Fruit fly (Drosophila melanogaster) whole organism, embryonic: Measurements from ENCODE around the gene TTLL4A.

ENCODE experiments used
- CG10267 ChIP-seq: fragments of 200-800 bp; sonication (Bioruptor generic); optimal IDR thresholded peaks from 2 replicates; lab custom pipeline; 2018; ENCODE audit warnings: missing biosample characterization, mild to moderate bottlenecking, missing genetic modification characterization, moderate library complexity
- CG11456 ChIP-seq: fragments of 200-800 bp; sonication (Bioruptor generic); IDR thresholded peaks from 3 replicates; pipeline ENCODE4 v1.3.6; 2022; ENCODE audit warnings: missing biosample characterization, missing genetic modification characterization
- CG12236 ChIP-seq: fragments of 200-800 bp; sonication (Bioruptor generic); optimal IDR thresholded peaks from 2 replicates; lab custom pipeline; 2016; ENCODE audit warnings: missing biosample characterization, missing genetic modification characterization
- CG12744 ChIP-seq: fragments of 200-800 bp; sonication (Bioruptor generic); optimal IDR thresholded peaks from 2 replicates; lab custom pipeline; 2016; ENCODE audit warnings: missing biosample characterization, missing genetic modification characterization
- CG13123 ChIP-seq: fragments of 200-800 bp; sonication (Bioruptor generic); optimal IDR thresholded peaks from 2 replicates; lab custom pipeline; 2016; ENCODE audit warnings: missing biosample characterization, missing genetic modification characterization
- CG13287 ChIP-seq: fragments of 200-800 bp; sonication (Bioruptor generic); IDR thresholded peaks from 2 replicates; pipeline ENCODE4 v1.3.6; 2022; ENCODE audit warnings: missing biosample characterization, missing genetic modification characterization; ENCODE audit not compliant: partially characterized antibody
- CG14667 ChIP-seq: fragments of 200-800 bp; sonication (Bioruptor generic); IDR thresholded peaks from 2 replicates; pipeline ENCODE4 v1.3.6; 2022; ENCODE audit warnings: missing biosample characterization, missing genetic modification characterization
- CG14710 ChIP-seq: fragments of 200-800 bp; sonication (Bioruptor generic); optimal IDR thresholded peaks from 3 replicates; lab custom pipeline; 2019; ENCODE audit warnings: missing biosample characterization, mild to moderate bottlenecking, missing genetic modification characterization, moderate library complexity
- CG1603 ChIP-seq: fragments of 200-800 bp; sonication (Bioruptor generic); optimal IDR thresholded peaks from 2 replicates; lab custom pipeline; 2019; ENCODE audit warnings: missing biosample characterization, mild to moderate bottlenecking, missing genetic modification characterization, moderate library complexity
- CG18476 ChIP-seq: fragments of 200-800 bp; sonication (Bioruptor generic); optimal IDR thresholded peaks from 2 replicates; lab custom pipeline; 2016; ENCODE audit warnings: missing biosample characterization, mild to moderate bottlenecking, missing genetic modification characterization
- CG30403 ChIP-seq: fragments of 200-800 bp; sonication (Bioruptor generic); optimal IDR thresholded peaks from 3 replicates; lab custom pipeline; 2016; ENCODE audit warnings: missing biosample characterization, missing genetic modification characterization
- CG3065 ChIP-seq: fragments of 200-800 bp; sonication (Bioruptor generic); optimal IDR thresholded peaks from 2 replicates; lab custom pipeline; 2016; ENCODE audit warnings: missing biosample characterization, missing genetic modification characterization
- CG33557 ChIP-seq: fragments of 200-800 bp; sonication (Bioruptor generic); optimal IDR thresholded peaks from 2 replicates; lab custom pipeline; 2019; ENCODE audit warnings: missing biosample characterization, mild to moderate bottlenecking, missing genetic modification characterization, moderate library complexity
- CG3726 ChIP-seq: fragments of 200-800 bp; sonication (Bioruptor generic); IDR thresholded peaks from 3 replicates; pipeline ENCODE4, ENCODE4 v1.3.6; 2022; ENCODE audit warnings: missing biosample characterization, missing genetic modification characterization
- CG4328 ChIP-seq: fragments of 200-800 bp; sonication (Bioruptor generic); optimal IDR thresholded peaks from 3 replicates; lab custom pipeline; 2017; ENCODE audit warnings: missing biosample characterization, missing genetic modification reagents, missing genetic modification characterization
- CG6813 ChIP-seq: fragments of 200-800 bp; sonication (Bioruptor generic); optimal IDR thresholded peaks from 2 replicates; lab custom pipeline; 2017; ENCODE audit warnings: missing biosample characterization, missing genetic modification characterization, mild to moderate bottlenecking, moderate library complexity, missing genetic modification reagents
- CG6854 ChIP-seq: fragments of 200-800 bp; sonication (Bioruptor generic); optimal IDR thresholded peaks from 3 replicates; lab custom pipeline; 2017; ENCODE audit warnings: missing biosample characterization, mild to moderate bottlenecking, missing genetic modification characterization
- CG7556 ChIP-seq: fragments of 200-800 bp; sonication (Bioruptor generic); optimal IDR thresholded peaks from 2 replicates; lab custom pipeline; 2017; ENCODE audit warnings: missing biosample characterization, mild to moderate bottlenecking, missing genetic modification characterization
- CG8290 ChIP-seq, 3 experiments: fragments of 200-800 bp; sonication (Bioruptor generic); optimal IDR thresholded peaks; 2 replicates each; lab custom pipeline; 2016 to 2019; ENCODE audit warnings: missing biosample characterization in 3 of 3, missing genetic modification characterization in 3 of 3, mild to moderate bottlenecking in 2 of 3, moderate library complexity in 1 of 3
- CG8765 ChIP-seq: fragments of 200-800 bp; sonication (Bioruptor generic); IDR thresholded peaks from 2 replicates; pipeline ENCODE4 v1.3.6; 2022; ENCODE audit warnings: missing biosample characterization, missing genetic modification characterization
- CTCF ChIP-seq: fragments of 200-800 bp; sonication (Bioruptor generic); optimal IDR thresholded peaks from 2 replicates; lab custom pipeline; 2017; ENCODE audit warnings: missing biosample characterization, mild to moderate bottlenecking, missing genetic modification characterization, moderate library complexity
- Dref ChIP-seq: fragments of 200-800 bp; sonication (Bioruptor generic); IDR thresholded peaks from 2 replicates; pipeline ENCODE4 v1.3.6; 2022; ENCODE audit warnings: missing biosample characterization, missing genetic modification characterization
- E2f1 ChIP-seq: fragments of 200-800 bp; sonication (Bioruptor generic); IDR thresholded peaks from 2 replicates; pipeline ENCODE4 v1.3.6; 2022; ENCODE audit warnings: missing biosample characterization, missing genetic modification characterization
- Eip74EF ChIP-seq, 2 experiments: fragments of 200-800 bp in 1 of 2; fragments of >200 bp in 1 of 2; sonication (Bioruptor generic) in 1 of 2; optimal IDR thresholded peaks; 2 replicates each; lab custom pipeline; 2017 to 2019; ENCODE audit warnings: missing biosample characterization in 2 of 2, missing genetic modification characterization in 2 of 2, mild to moderate bottlenecking in 1 of 2, moderate library complexity in 1 of 2
- Ets65A ChIP-seq: fragments of 200-800 bp; sonication (Bioruptor generic); peaks from one replicate; lab custom pipeline; 2016; ENCODE audit warnings: missing biosample characterization, missing genetic modification characterization
- Fer3 ChIP-seq: fragments of 200-800 bp; sonication (Bioruptor generic); optimal IDR thresholded peaks from 2 replicates; lab custom pipeline; 2018; ENCODE audit warnings: missing biosample characterization, mild to moderate bottlenecking, missing genetic modification characterization, moderate library complexity
- HHEX ChIP-seq: fragments of 200-800 bp; sonication (Bioruptor generic); optimal IDR thresholded peaks from 3 replicates; lab custom pipeline; 2017; ENCODE audit warnings: missing biosample characterization, mild to moderate bottlenecking, missing genetic modification characterization, missing genetic modification reagents
- HLH54F ChIP-seq: fragments of 200-800 bp; sonication (Bioruptor generic); optimal IDR thresholded peaks from 3 replicates; lab custom pipeline; 2016; ENCODE audit warnings: missing biosample characterization, missing genetic modification characterization
- NK7.1 ChIP-seq: fragments of 200-800 bp; sonication (Bioruptor generic); optimal IDR thresholded peaks from 3 replicates; lab custom pipeline; 2016; ENCODE audit warnings: missing biosample characterization, missing genetic modification characterization
- Poxn ChIP-seq: fragments of 200-800 bp; sonication (Bioruptor generic); IDR thresholded peaks from 2 replicates; pipeline ENCODE4 v1.3.6; 2022; ENCODE audit warnings: missing biosample characterization, missing genetic modification characterization
- Ptx1 ChIP-seq: fragments of 200-800 bp; sonication (Bioruptor generic); IDR thresholded peaks from 2 replicates; pipeline ENCODE4 v1.3.6; 2022; ENCODE audit warnings: missing biosample characterization, missing genetic modification characterization
- Trl ChIP-seq, 3 experiments: fragments of >200 bp in 2 of 3; fragments of 200-800 bp in 1 of 3; sonication (Bioruptor generic) in 1 of 3; optimal IDR thresholded peaks; 2 replicates in 1 of 3; 3 replicates in 2 of 3; lab custom pipeline; 2016 to 2017; ENCODE audit warnings: missing biosample characterization in 1 of 3, missing genetic modification characterization in 1 of 3
- abd-A ChIP-seq: fragments of 200-800 bp; sonication (Bioruptor generic); optimal IDR thresholded peaks from 3 replicates; lab custom pipeline; 2019; ENCODE audit warnings: missing biosample characterization, mild to moderate bottlenecking, missing genetic modification characterization, moderate library complexity
- ato ChIP-seq: fragments of 200-800 bp; sonication (Bioruptor generic); IDR thresholded peaks from 2 replicates; pipeline ENCODE4 v1.3.6; 2022; ENCODE audit warnings: missing biosample characterization, missing genetic modification characterization; ENCODE audit not compliant: partially characterized antibody
- az2 ChIP-seq: fragments of 200-800 bp; sonication (Bioruptor generic); optimal IDR thresholded peaks from 3 replicates; lab custom pipeline; 2016; ENCODE audit warnings: missing biosample characterization, missing genetic modification characterization
- bab2 ChIP-seq: fragments of 200-800 bp; sonication (Bioruptor generic); optimal IDR thresholded peaks from 2 replicates; lab custom pipeline; 2016; ENCODE audit warnings: missing biosample characterization, missing genetic modification characterization
- chm ChIP-seq: fragments of 200-800 bp; sonication (Bioruptor generic); IDR thresholded peaks from 2 replicates; pipeline ENCODE4 v1.3.6; 2022; ENCODE audit warnings: missing biosample characterization, missing genetic modification characterization
- eyg ChIP-seq: fragments of 200-800 bp; sonication (Bioruptor generic); optimal IDR thresholded peaks from 3 replicates; lab custom pipeline; 2016; ENCODE audit warnings: missing biosample characterization, missing genetic modification characterization
- h ChIP-seq: fragments of >200 bp; optimal IDR thresholded peaks from 2 replicates; lab custom pipeline; 2017
- ham ChIP-seq: fragments of 200-800 bp; sonication (Bioruptor generic); IDR thresholded peaks from 2 replicates; pipeline ENCODE4 v1.3.6; 2022; ENCODE audit warnings: missing biosample characterization, missing genetic modification characterization
- hth ChIP-seq: fragments of >200 bp; optimal IDR thresholded peaks from 2 replicates; lab custom pipeline; 2017; ENCODE audit warnings: inconsistent platforms
- jigr1 ChIP-seq: fragments of 200-800 bp; sonication (Bioruptor generic); IDR thresholded peaks from 3 replicates; pipeline ENCODE4 v1.3.6; 2022; ENCODE audit warnings: missing biosample characterization, missing genetic modification characterization
- p53 ChIP-seq: fragments of 200-800 bp; sonication (Bioruptor generic); optimal IDR thresholded peaks from 2 replicates; lab custom pipeline; 2016; ENCODE audit warnings: missing biosample characterization, missing genetic modification characterization
- pan ChIP-seq, 4 experiments: fragments of >200 bp in 3 of 4; fragments of 200-800 bp in 1 of 4; sonication (Bioruptor generic) in 1 of 4; optimal IDR thresholded peaks in 3 of 4; IDR thresholded peaks in 1 of 4; 2 replicates each; pipeline versions ENCODE4 v1.3.6 to Lab custom; 2017 to 2022; ENCODE audit warnings: missing biosample characterization in 2 of 4, missing genetic modification characterization in 2 of 4, mixed read lengths in 1 of 4
- pnt ChIP-seq: fragments of 200-800 bp; sonication (Bioruptor generic); optimal IDR thresholded peaks from 3 replicates; lab custom pipeline; 2016; ENCODE audit warnings: missing biosample characterization, missing genetic modification characterization
- ro ChIP-seq: fragments of 200-800 bp; sonication (Bioruptor generic); IDR thresholded peaks from 2 replicates; pipeline ENCODE4 v1.3.6; 2022; ENCODE audit warnings: missing biosample characterization, missing genetic modification characterization
- sens-2 ChIP-seq: fragments of 200-800 bp; sonication (Bioruptor generic); IDR thresholded peaks from 2 replicates; pipeline ENCODE4 v1.3.6; 2022; ENCODE audit warnings: missing biosample characterization, missing genetic modification characterization
- shn ChIP-seq: fragments of 200-800 bp; sonication (Bioruptor generic); optimal IDR thresholded peaks from 3 replicates; lab custom pipeline; 2016; ENCODE audit warnings: missing biosample characterization, missing genetic modification characterization
- so ChIP-seq: fragments of 200-800 bp; sonication (Bioruptor generic); IDR thresholded peaks from 3 replicates; pipeline ENCODE4 v1.3.6; 2022; ENCODE audit warnings: missing biosample characterization, missing genetic modification characterization
- tx ChIP-seq: fragments of 200-800 bp; sonication (Bioruptor generic); optimal IDR thresholded peaks from 2 replicates; lab custom pipeline; 2016; ENCODE audit warnings: missing biosample characterization, missing genetic modification characterization
- unc-4 ChIP-seq: fragments of 200-800 bp; sonication (Bioruptor generic); IDR thresholded peaks from 2 replicates; pipeline ENCODE4 v1.3.6; 2022; ENCODE audit warnings: missing biosample characterization, missing genetic modification characterization; ENCODE audit not compliant: partially characterized antibody

TTLL4A gene

DNA sequence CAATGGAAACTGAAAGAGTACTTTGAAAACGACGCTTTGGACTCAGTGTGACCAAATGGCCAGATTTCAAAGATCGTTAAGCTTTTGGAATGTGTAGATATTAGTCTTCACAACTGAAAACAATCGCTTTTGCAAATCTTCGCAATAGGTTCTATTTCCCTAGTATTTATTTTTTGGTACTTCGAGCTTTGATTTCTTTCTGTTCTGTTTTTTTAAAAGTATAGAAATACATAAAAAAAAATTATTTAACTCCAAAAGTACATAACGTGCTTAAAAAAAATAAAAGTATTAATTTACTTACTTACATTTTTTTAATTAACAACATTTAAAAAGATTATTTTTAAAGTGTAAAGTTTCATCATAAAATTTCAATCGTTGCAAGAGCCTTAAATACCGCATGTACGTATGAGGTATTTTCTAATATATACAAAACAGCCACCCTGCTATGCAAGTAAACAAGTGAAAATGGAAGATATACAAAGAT is 1.8 kb upstream of the TTLL4A start, which contains the start of the genes piwi and CG12253 (continued):
- TF ChIP-seq CG6854 (GFP tag; lab: Kevin White, UChicago) (no peak), pan (optimal IDR thresholded peaks at IDR 0.05; lab: Kevin White, UChicago) (no peak), pan (GFP tag; optimal IDR thresholded peaks at IDR 0.05 in 1 of 2, IDR thresholded peaks at IDR 0.05 in 1 of 2) (no peak), CG6813 (GFP tag; lab: Kevin White, UChicago) (no peak), ro (peak; percentile 64; the same call in 1 of the 2 replicates), CG4328 (GFP tag; lab: Kevin White, UChicago) (no peak), HHEX (GFP tag; lab: Kevin White, UChicago) (no peak), bab2 (GFP tag; lab: Kevin White, UChicago) (peak; percentile 50), sens-2 (no peak), unc-4 (GFP tag; lab: Robert Waterston, UW) (no peak), Ets65A (GFP tag; lab: Kevin White, UChicago) (peak; percentile 24), ato (GFP tag; lab: Robert Waterston, UW) (no peak), CG12236 (GFP tag; lab: Kevin White, UChicago) (no peak), shn (GFP tag; lab: Kevin White, UChicago) (peak; percentile 35), CG7556 (no peak), eyg (GFP tag; lab: Kevin White, UChicago) (no peak), Dref (no peak), CG14710 (peak; percentile 59), CG13123 (peak; percentile 53), ham (GFP tag; lab: Robert Waterston, UW) (no peak), CG10267 (tag; lab: Kevin White, UChicago) (peak; percentile 71), tx (GFP tag; lab: Kevin White, UChicago) (no peak), abd-A (tag; lab: Kevin White, UChicago) (no peak), chm (GFP tag; lab: Robert Waterston, UW) (0 out of 2 replicates have a peak, but pooled peaks have one; percentile 34), CG18476 (peak; percentile 24), Ptx1 (GFP tag; lab: Robert Waterston, UW) (peak; percentile 92), Eip74EF (GFP tag; optimal IDR thresholded peaks at IDR 0.05; lab: Kevin White, UChicago) (no peak), az2 (GFP tag; lab: Kevin White, UChicago) (peak; percentile 74), CG30403 (GFP tag; lab: Kevin White, UChicago) (peak; percentile 93), NK7.1 (GFP tag; lab: Kevin White, UChicago) (no peak), CG14667 (GFP tag; lab: Robert Waterston, UW) (no peak), Trl (optimal IDR thresholded peaks at IDR 0.05; lab: Kevin White, UChicago) (no peak), Trl (GFP tag; optimal IDR thresholded peaks at IDR 0.05; lab: Kevin White, UChicago) (peak; percentile 20), pnt (GFP tag; lab: Kevin White, UChicago) (no peak), p53 (GFP tag; lab: Kevin White, UChicago) (no peak), HLH54F (peak; percentile 49), CTCF (no peak), jigr1 (GFP tag; lab: Robert Waterston, UW) (no peak), CG13287 (GFP tag; lab: Robert Waterston, UW) (no peak), CG33557 (GFP tag; lab: Kevin White, UChicago) (no peak), E2f1 (GFP tag; lab: Robert Waterston, UW) (peak; percentile 29; the same call in 1 of the 2 replicates), Poxn (GFP tag; lab: Robert Waterston, UW) (peak; percentile 41; the same call in 1 of the 2 replicates), hth (no peak), CG3065 (GFP tag; lab: Kevin White, UChicago) (peak; percentile 53), CG3726 (no peak), Fer3 (tag; lab: Kevin White, UChicago) (peak; percentile 47), h (lab: Kevin White, UChicago) (no peak), CG11456 (GFP tag; lab: Robert Waterston, UW) (no peak; the same call in 2 of the 3 replicates), CG12744 (GFP tag; lab: Kevin White, UChicago) (no peak), CG1603 (no peak), CG8765 (no peak), so (no peak), CG8290 (GFP tag; optimal IDR thresholded peaks at IDR 0.05; lab: Kevin White, UChicago) (peak; percentile 33), CG8290 (tag; optimal IDR thresholded peaks at IDR 0.05; lab: Kevin White, UChicago) (no peak)
